Fruit fly (Drosophila melanogaster): ENCODE results near the gene CG3703.

CG3703 gene

DNA sequence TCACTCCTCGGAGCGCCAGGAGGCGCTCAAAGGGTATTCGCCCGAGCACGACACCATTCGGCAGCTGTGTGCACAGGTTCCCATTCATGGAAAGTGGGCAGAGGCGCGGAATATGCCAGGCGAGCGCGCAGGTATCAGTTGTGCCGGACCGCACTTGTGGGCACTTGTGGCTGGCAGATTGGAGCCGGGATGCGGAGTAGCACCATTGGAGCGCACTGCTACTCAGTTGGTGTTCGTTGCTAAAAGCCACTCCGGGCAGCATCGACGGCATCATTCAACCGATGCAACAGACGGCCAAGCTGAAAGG lies 9.7 kb downstream of the CG3703 start:
- no peak for TF ChIP-seq insv (optimal IDR thresholded peaks at IDR 0.05)
- no peak for TF ChIP-seq ttk (optimal IDR thresholded peaks at IDR 0.05)
- TF ChIP-seq h (optimal IDR thresholded peaks at IDR 0.05), result no peak
- no peak for TF ChIP-seq Sin3A (optimal IDR thresholded peaks at IDR 0.05)
- no peak for TF ChIP-seq Myc (optimal IDR thresholded peaks at IDR 0.05)
- no peak for TF ChIP-seq psq (optimal IDR thresholded peaks at IDR 0.05)

DNA sequence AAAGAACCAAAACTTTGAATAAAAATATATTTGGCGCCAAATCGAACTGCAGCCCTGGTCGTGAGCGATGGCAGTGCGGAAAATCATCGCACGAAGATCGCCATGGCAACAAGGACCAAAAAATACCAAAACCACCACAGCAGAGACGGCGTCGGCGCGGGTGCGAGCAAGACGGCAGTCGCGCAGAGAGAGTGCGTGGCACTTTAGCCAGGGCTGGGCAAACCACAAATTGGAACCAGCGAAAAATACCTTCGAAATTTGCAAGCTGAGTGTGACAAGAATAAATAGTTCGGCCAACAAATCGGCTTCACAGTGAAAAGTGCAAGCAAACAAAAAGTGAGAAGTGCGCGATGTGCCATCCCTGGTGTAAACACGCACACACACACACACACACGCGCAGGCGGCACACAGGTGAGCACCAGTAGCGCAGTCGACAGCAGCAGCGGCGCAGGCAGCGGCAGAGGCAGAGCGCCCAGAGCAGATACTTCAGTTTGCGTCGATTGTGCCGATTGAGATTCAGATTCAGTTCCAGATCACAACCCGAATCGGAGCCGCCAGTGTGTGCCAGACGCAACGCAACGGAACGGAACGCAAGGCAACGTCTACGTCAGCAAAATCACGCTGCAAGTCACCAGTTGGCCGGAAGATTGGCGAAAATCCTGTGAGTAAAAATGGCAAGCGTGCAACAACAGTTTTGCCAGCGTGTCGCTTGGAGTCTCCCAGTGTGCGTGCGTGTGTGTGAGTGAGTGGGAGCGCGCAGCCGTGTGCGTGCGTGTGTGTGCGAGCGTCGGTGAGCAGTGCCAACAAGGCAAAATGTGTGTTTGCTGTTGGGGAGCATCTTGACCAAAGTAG lies 10.3 kb downstream of the CG3703 start, which contains the start of gene TRAM:
TSS of gene TRAM (plus strand) at position 184 of the 852 bp plus-strand sequence.
- no peak for TF ChIP-seq h (optimal IDR thresholded peaks at IDR 0.05)
- no peak for TF ChIP-seq psq (optimal IDR thresholded peaks at IDR 0.05)
- no peak for TF ChIP-seq ttk (optimal IDR thresholded peaks at IDR 0.05)
- TF ChIP-seq Myc (optimal IDR thresholded peaks at IDR 0.05), result no peak
- no peak for TF ChIP-seq Sin3A (optimal IDR thresholded peaks at IDR 0.05)
- TF ChIP-seq insv (optimal IDR thresholded peaks at IDR 0.05), result no peak

DNA sequence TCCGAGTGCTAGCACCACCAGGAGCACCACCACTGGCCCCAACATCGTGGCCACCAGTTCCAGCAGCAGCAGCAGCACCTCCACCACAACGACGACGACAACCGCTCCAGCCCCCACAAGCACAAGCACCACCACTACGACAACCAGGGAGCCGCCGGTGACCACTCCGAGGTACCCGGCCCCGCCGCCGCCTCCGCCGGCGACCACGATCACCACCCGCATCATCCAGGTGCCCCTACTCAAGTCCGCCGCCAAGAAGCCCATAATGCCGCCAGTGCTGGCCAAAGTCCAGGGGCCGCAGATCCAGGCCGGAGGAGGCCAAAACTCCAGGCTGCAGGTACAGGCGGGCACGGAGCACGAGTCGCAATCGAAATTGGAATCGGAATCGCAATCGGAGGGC lies 11.6 kb downstream of the CG3703 start:
- TF ChIP-seq Myc (optimal IDR thresholded peaks at IDR 0.05) (no peak), h (optimal IDR thresholded peaks at IDR 0.05) (no peak), psq (optimal IDR thresholded peaks at IDR 0.05) (no peak)

DNA sequence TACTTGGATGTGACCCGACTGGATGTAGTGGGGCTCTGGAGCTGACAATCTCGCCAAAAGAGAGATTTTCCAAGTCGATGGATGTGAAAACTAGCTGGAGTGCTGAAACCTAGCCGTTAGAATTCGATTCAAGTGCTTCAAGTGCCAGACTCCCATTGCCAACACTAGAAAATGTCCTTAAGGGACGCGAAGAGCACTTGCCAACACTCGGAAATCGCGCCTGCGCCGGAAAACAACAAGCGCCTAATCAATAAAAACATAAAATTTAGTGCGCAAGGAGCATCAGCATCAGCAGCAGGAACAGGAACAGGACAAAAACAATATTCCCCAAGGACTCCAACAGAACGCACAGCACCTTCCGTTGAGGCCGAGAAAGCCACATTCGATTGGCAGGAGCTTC lies 12.7 kb downstream of the CG3703 start:
- TF ChIP-seq Sin3A (optimal IDR thresholded peaks at IDR 0.05) (no peak), insv (optimal IDR thresholded peaks at IDR 0.05) (no peak), Myc (optimal IDR thresholded peaks at IDR 0.05) (no peak), psq (optimal IDR thresholded peaks at IDR 0.05) (no peak), h (optimal IDR thresholded peaks at IDR 0.05) (no peak), ttk (optimal IDR thresholded peaks at IDR 0.05) (no peak)

DNA sequence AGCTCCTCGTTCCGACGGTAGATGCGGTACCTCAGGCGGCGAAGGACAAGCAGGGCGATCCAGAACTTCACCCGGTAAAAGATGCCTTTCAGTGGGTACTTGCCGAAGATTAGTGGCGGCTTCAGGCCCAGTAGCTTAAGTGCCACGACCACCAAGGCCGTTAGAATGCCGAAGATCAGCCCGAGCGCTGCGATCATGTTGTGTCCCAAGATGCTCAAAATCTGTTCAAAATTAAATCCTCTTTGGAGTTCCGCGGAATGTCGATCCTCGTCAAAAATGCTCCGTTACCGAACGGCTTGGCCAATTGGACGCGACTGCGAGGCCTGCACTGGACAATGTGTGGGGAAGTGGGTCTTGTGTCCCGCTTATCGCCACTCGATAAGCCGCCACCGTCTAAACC lies 13.4 kb downstream of the CG3703 start, which contains the start of the genes CG32815 and CG3706:
TSS of gene CG32815 (plus strand) at position 301 of the 400 bp plus-strand sequence.
TSS of gene CG3706 (minus strand) at position 310 of the 400 bp plus-strand sequence.
- TF ChIP-seq insv (optimal IDR thresholded peaks at IDR 0.05) (no peak), Myc (optimal IDR thresholded peaks at IDR 0.05) (no peak), h (optimal IDR thresholded peaks at IDR 0.05) (no peak), Sin3A (optimal IDR thresholded peaks at IDR 0.05) (no peak), ttk (optimal IDR thresholded peaks at IDR 0.05) (no peak), psq (optimal IDR thresholded peaks at IDR 0.05) (no peak)

DNA sequence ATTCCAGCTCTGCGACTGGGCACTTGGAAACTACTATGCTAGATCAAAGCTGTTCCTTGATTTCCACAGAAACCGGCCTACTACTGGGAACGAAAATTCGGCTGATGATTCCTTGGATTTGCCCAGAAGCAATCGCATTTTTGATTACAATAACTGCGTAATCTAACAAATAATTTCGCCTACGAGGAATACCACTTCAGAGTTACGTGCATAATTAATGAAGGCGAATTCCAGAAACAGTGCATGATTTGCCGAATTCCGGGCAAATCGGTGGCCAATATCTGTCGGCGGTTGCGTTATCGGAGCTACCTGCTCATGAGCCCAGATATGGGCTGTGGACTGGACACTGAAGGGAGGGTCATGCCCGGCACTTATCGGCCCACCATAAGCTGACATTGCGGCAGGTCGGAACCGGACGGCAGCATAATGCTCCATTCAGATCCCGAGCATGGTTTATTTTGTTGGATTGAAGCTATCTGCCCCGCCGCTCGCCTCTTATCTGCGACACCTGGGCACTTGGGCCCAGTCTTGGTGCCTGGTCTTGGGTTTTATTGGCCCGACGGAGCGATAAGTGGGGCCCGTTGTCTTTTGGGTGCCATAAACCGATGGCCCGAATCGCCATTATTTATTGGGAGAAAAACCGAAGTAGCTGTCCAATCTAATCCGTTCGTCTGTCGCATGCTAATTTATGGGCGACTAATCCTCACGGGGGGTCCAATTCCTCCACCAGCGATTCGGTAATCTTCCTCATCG lies 15.3 kb downstream of the CG3703 start, which contains the start of gene CG3708:
TSS of gene CG3708 (minus strand) at position 51 of the 753 bp plus-strand sequence.
- no peak for TF ChIP-seq ttk (optimal IDR thresholded peaks at IDR 0.05)
- no peak for TF ChIP-seq psq (optimal IDR thresholded peaks at IDR 0.05)
- TF ChIP-seq Myc (optimal IDR thresholded peaks at IDR 0.05), result no peak

DNA sequence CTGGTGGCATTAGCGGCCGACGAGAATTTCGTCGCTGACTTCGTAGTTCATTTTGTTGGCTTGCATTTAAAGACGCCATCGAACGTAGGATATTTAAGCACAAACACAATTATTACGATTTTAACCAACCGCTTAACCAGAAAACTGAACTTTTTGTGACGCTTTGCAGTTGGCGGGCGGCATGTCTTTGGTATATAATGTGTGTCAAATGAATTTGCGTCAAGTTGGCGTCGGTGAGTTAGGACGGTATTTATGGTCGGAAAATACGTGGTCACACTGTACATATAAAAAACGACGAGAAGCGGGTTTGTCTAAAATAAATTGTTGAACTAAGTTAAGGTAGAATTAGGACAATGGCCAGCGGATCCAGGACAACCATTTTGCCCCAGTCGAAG lies 17.7 kb downstream of the CG3703 start, which contains the start of the genes CG43867 and MED22:
TSS of gene CG43867 (minus strand) at position 113 of the 395 bp plus-strand sequence.
TSS of gene MED22 (plus strand) at position 277 of the 395 bp plus-strand sequence.
- TF ChIP-seq psq (optimal IDR thresholded peaks at IDR 0.05) (no peak), h (optimal IDR thresholded peaks at IDR 0.05) (no peak), insv (optimal IDR thresholded peaks at IDR 0.05) (no peak), Sin3A (optimal IDR thresholded peaks at IDR 0.05) (no peak), Myc (optimal IDR thresholded peaks at IDR 0.05) (no peak), ttk (optimal IDR thresholded peaks at IDR 0.05) (no peak)

DNA sequence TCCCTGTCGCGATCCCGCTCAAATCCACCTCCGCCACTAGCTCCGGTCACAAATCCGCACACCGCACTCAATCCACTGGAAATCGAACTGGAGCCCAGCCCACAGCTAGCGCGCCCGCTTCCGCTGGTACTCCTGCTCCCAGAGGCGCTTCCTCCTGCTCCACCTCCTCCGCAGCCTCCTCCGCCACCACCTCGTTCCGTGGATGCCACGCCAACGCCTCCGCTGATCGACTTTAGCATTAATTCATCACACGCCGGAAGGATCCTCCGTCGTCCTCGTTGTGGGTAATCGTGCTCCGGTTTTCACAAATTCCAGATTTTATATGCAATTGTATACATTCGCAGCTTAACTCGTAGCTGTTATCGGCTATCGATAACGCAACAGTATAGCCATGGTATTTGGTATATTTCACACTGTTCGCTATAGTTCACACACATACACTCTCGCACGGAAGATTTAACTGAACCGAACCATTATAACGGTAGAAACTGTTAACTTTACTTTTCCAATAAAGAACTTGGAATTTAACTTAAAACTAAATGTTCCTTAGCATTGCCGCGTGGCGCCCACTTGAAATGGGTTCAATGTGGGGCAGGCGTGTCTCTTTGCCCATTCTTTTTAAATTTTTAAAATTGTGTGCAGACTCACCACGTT lies 18.2 kb downstream of the CG3703 start, which contains the start of gene Lztr1:
TSS of gene Lztr1 (minus strand) at position 374 of the 654 bp plus-strand sequence.
- TF ChIP-seq psq (optimal IDR thresholded peaks at IDR 0.05) (no peak), ttk (optimal IDR thresholded peaks at IDR 0.05) (no peak), insv (optimal IDR thresholded peaks at IDR 0.05) (no peak), Myc (optimal IDR thresholded peaks at IDR 0.05) (no peak), h (optimal IDR thresholded peaks at IDR 0.05) (no peak), Sin3A (optimal IDR thresholded peaks at IDR 0.05) (no peak)

DNA sequence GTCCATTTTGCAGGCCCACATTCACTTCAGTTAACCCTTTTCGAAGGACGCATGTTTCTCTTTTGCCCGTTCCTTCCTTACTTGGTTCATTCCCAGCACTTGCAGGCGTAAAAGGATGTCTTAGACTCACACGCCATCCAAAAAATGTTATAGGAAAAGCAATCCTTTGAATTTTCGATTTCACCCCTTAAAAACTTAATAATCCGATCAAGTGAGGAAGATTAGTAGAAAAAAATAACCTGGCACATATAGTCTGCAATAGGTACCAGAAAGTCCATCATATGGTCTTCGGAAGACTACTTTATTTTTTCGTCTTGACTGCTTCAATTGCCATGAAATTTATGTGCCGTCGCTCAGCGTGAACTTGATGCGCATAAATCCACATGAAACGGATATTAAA lies 24.2 kb downstream of the CG3703 start:
- no peak for TF ChIP-seq h (optimal IDR thresholded peaks at IDR 0.05)
- no peak for TF ChIP-seq psq (optimal IDR thresholded peaks at IDR 0.05)

DNA sequence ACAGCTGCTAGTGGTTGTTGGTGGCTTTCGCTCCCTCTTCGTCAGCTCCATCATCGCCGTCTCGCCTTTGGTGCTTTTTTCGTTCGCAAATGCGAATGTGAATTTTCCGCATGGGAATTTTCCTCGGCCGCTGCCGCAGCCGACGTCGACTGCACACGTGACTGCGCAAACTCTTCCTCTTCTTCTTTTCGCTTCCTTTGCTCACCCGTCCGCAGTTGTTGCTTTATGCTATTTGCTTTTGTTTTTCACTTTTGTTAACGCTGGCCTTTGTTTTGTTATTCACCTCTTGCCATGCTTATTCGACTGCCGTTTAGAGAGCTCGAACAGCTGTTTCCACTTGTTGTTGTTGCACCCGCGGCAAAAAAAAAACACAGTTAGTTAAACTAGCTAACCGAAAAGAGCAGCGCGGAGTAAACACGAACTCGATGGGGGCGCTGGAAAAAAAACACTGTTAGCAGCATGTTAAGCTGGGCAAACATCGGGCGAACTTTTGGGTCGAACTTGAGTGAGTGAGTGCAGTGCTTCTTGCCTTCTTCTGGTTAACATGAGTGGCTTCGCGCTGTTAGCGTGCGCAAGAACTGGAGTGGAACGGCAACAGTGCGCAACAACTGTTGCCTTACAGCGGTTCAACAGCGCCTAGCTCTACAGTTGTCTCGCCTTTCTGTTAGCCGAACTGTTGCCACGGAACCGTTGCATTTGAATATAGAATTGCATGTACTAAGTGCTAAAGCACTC lies 36.6 kb downstream of the CG3703 start:
- no peak for TF ChIP-seq Sin3A (optimal IDR thresholded peaks at IDR 0.05)
- no peak for TF ChIP-seq psq (optimal IDR thresholded peaks at IDR 0.05)
- no peak for TF ChIP-seq Myc (optimal IDR thresholded peaks at IDR 0.05)
- no peak for TF ChIP-seq ttk (optimal IDR thresholded peaks at IDR 0.05)
- TF ChIP-seq h (optimal IDR thresholded peaks at IDR 0.05), result no peak
- TF ChIP-seq insv (optimal IDR thresholded peaks at IDR 0.05), result no peak

DNA sequence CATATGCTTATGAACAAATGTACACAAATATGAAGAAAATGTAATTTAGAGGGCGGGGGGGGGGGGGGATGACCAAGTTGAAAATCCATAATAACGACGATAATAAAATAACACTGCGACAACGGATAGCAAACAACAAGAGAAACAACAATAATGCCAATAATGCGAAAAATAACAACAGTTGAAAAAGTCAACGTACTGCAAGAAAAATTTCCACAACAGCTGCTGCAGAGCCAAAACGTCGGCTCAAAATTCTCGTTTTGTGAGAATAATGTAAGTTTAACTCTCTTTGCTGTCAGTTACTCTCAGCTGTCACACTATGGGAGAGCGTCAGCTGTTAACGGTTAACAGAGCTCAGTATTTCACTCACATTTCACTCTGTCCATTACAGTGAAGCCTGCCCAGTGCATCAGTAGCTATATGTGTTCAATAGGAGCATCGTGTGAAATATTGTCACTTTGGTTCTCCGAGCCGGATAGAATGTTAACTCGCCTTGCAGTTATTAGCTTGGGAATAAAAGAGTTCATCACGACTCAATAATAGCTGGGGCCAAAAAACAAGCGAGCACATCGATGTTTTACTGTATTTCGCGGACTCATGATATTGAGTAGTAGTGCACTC lies 44.7 kb downstream of the CG3703 start:
- no peak for TF ChIP-seq insv (optimal IDR thresholded peaks at IDR 0.05)
- TF ChIP-seq h (optimal IDR thresholded peaks at IDR 0.05), result no peak
- TF ChIP-seq Myc (optimal IDR thresholded peaks at IDR 0.05), result no peak
- TF ChIP-seq psq (optimal IDR thresholded peaks at IDR 0.05), result no peak
- TF ChIP-seq Sin3A (optimal IDR thresholded peaks at IDR 0.05), result no peak
- TF ChIP-seq ttk (optimal IDR thresholded peaks at IDR 0.05), result no peak

Data from Kc167 (cell line).